Worm (Caenorhabditis elegans) whole organism, L3 larva: ENCODE results near the gene W04E12.7.

Experiments
- R02D3.7 ChIP-seq: fragments of 150-350 bp; optimal IDR thresholded peaks from 2 replicates; lab custom pipeline; 2014; ENCODE audit warnings: missing biosample characterization, missing genetic modification characterization
- ZK546.5 ChIP-seq: sonication (generic microtip); optimal IDR thresholded peaks from 2 replicates; lab custom pipeline; 2017; ENCODE audit warnings: missing biosample characterization, missing genetic modification characterization
- aly-2 ChIP-seq: fragments of 150-350 bp; optimal IDR thresholded peaks from 2 replicates; lab custom pipeline; 2014; ENCODE audit warnings: missing biosample characterization, missing genetic modification characterization
- ama-1 ChIP-seq: fragments of 150-350 bp; optimal IDR thresholded peaks from 2 replicates; lab custom pipeline; 2018
- ceh-16 ChIP-seq: sonication (generic microtip); optimal IDR thresholded peaks from 2 replicates; lab custom pipeline; 2017; ENCODE audit warnings: missing biosample characterization, missing genetic modification characterization
- ceh-28 ChIP-seq: fragments of 150-350 bp; optimal IDR thresholded peaks from 2 replicates; lab custom pipeline; 2014; ENCODE audit warnings: missing biosample characterization, missing genetic modification reagents, missing genetic modification characterization
- ceh-82 ChIP-seq: fragments of 150-350 bp; optimal IDR thresholded peaks from 2 replicates; lab custom pipeline; 2014; ENCODE audit warnings: missing biosample characterization, missing genetic modification characterization
- ceh-9 ChIP-seq: sonication (generic microtip); optimal IDR thresholded peaks from 2 replicates; lab custom pipeline; 2018; ENCODE audit warnings: missing biosample characterization, missing genetic modification characterization
- daf-12 ChIP-seq: fragments of 150-350 bp; optimal IDR thresholded peaks from 2 replicates; lab custom pipeline; 2014; ENCODE audit warnings: missing biosample characterization, missing genetic modification reagents, missing genetic modification characterization
- egl-5 ChIP-seq: fragments of 150-350 bp; optimal IDR thresholded peaks from 2 replicates; lab custom pipeline; 2017; ENCODE audit warnings: missing biosample characterization, missing genetic modification reagents, missing genetic modification characterization, inconsistent platforms
- elt-1 ChIP-seq: fragments of 150-350 bp; optimal IDR thresholded peaks from 2 replicates; lab custom pipeline; 2014; ENCODE audit warnings: missing biosample characterization, missing genetic modification characterization
- elt-3 ChIP-seq, 3 experiments: fragments of 150-350 bp in 1 of 3; sonication (generic microtip) in 2 of 3; optimal IDR thresholded peaks; 2 replicates in 2 of 3; 4 replicates in 1 of 3; lab custom pipeline; 2014 to 2017; ENCODE audit warnings: missing biosample characterization in 3 of 3, missing genetic modification characterization in 3 of 3
- eor-1 ChIP-seq, 2 experiments: fragments of 150-350 bp; optimal IDR thresholded peaks; 2 replicates each; lab custom pipeline; 2014 to 2018; ENCODE audit warnings: missing biosample characterization in 2 of 2, missing genetic modification characterization in 2 of 2
- fkh-10 ChIP-seq: sonication (generic microtip); optimal IDR thresholded peaks from 2 replicates; lab custom pipeline; 2017; ENCODE audit warnings: missing biosample characterization, missing genetic modification reagents, missing genetic modification characterization
- fos-1 ChIP-seq: fragments of 150-350 bp; optimal IDR thresholded peaks from 2 replicates; lab custom pipeline; 2014; ENCODE audit warnings: missing biosample characterization, missing genetic modification characterization
- hmg-11 ChIP-seq: sonication (generic microtip); optimal IDR thresholded peaks from 2 replicates; lab custom pipeline; 2016; ENCODE audit warnings: missing genetic modification characterization, missing compliant biosample characterization
- lin-15B ChIP-seq: fragments of 150-350 bp; optimal IDR thresholded peaks from 2 replicates; lab custom pipeline; 2014; ENCODE audit warnings: missing biosample characterization, missing genetic modification characterization
- lin-39 ChIP-seq: fragments of 150-350 bp; optimal IDR thresholded peaks from 2 replicates; lab custom pipeline; 2018; ENCODE audit warnings: missing biosample characterization, missing genetic modification reagents, missing genetic modification characterization
- lsy-12 ChIP-seq: sonication (generic microtip); optimal IDR thresholded peaks from 2 replicates; lab custom pipeline; 2016; ENCODE audit warnings: mild to moderate bottlenecking, missing genetic modification characterization, missing compliant biosample characterization
- mdl-1 ChIP-seq: fragments of 150-350 bp; optimal IDR thresholded peaks from 2 replicates; lab custom pipeline; 2014; ENCODE audit warnings: missing biosample characterization, missing genetic modification characterization
- nfya-1 ChIP-seq: sonication (generic microtip); optimal IDR thresholded peaks from 2 replicates; lab custom pipeline; 2017; ENCODE audit warnings: missing genetic modification characterization, mild to moderate bottlenecking, missing compliant biosample characterization, antibody characterized with exemption, moderate library complexity; ENCODE audit not compliant: insufficient read depth
- nhr-11 ChIP-seq: fragments of 150-350 bp; optimal IDR thresholded peaks from 2 replicates; lab custom pipeline; 2014; ENCODE audit warnings: missing biosample characterization, missing genetic modification characterization
- nhr-12 ChIP-seq: fragments of 150-350 bp; optimal IDR thresholded peaks from 2 replicates; lab custom pipeline; 2014; ENCODE audit warnings: missing biosample characterization, missing genetic modification characterization
- nhr-25 ChIP-seq: sonication (generic microtip); optimal IDR thresholded peaks from 2 replicates; lab custom pipeline; 2017; ENCODE audit warnings: missing biosample characterization, missing genetic modification characterization
- nhr-43 ChIP-seq: sonication (generic microtip); optimal IDR thresholded peaks from 2 replicates; lab custom pipeline; 2016; ENCODE audit warnings: mild to moderate bottlenecking, missing genetic modification characterization, missing compliant biosample characterization; ENCODE audit not compliant: poor library complexity, severe bottlenecking
- nhr-76 ChIP-seq: fragments of 150-350 bp; sonication (generic microtip); optimal IDR thresholded peaks from 5 replicates; lab custom pipeline; 2014; ENCODE audit warnings: missing biosample characterization, missing genetic modification characterization
- pha-4 ChIP-seq: fragments of 150-350 bp; optimal IDR thresholded peaks from 2 replicates; lab custom pipeline; 2014; ENCODE audit warnings: missing biosample characterization, missing genetic modification reagents, missing genetic modification characterization
- pqm-1 ChIP-seq: fragments of 150-350 bp; optimal IDR thresholded peaks from 2 replicates; lab custom pipeline; 2017; ENCODE audit warnings: missing biosample characterization, missing genetic modification characterization, inconsistent platforms
- sea-2 ChIP-seq: fragments of 150-350 bp; sonication (generic microtip); optimal IDR thresholded peaks from 4 replicates; lab custom pipeline; 2014; ENCODE audit warnings: missing biosample characterization, missing genetic modification reagents, missing genetic modification characterization
- snpc-4 ChIP-seq: fragments of 150-350 bp; optimal IDR thresholded peaks from 2 replicates; lab custom pipeline; 2014; ENCODE audit warnings: missing biosample characterization, missing genetic modification characterization
- tbx-2 ChIP-seq: sonication (generic microtip); optimal IDR thresholded peaks from 2 replicates; lab custom pipeline; 2016; ENCODE audit warnings: mild to moderate bottlenecking, missing genetic modification characterization, missing compliant biosample characterization
- unc-39 ChIP-seq: sonication (generic microtip); optimal IDR thresholded peaks from 4 replicates; lab custom pipeline; 2017; ENCODE audit warnings: missing biosample characterization, missing genetic modification characterization
- unc-62 ChIP-seq: fragments of 150-350 bp; sonication (generic microtip); optimal IDR thresholded peaks from 4 replicates; lab custom pipeline; 2014; ENCODE audit warnings: missing biosample characterization, missing genetic modification reagents, missing genetic modification characterization
- zag-1 ChIP-seq: fragments of 150-350 bp; optimal IDR thresholded peaks from 2 replicates; lab custom pipeline; 2014; ENCODE audit warnings: missing biosample characterization, missing genetic modification characterization
- ztf-11 ChIP-seq: fragments of 150-350 bp; optimal IDR thresholded peaks from 2 replicates; lab custom pipeline; 2014; ENCODE audit warnings: missing biosample characterization, missing genetic modification characterization
- ztf-4 ChIP-seq: fragments of 150-350 bp; optimal IDR thresholded peaks from 2 replicates; lab custom pipeline; 2014; ENCODE audit warnings: missing biosample characterization, missing genetic modification characterization

W04E12.7 gene

DNA sequence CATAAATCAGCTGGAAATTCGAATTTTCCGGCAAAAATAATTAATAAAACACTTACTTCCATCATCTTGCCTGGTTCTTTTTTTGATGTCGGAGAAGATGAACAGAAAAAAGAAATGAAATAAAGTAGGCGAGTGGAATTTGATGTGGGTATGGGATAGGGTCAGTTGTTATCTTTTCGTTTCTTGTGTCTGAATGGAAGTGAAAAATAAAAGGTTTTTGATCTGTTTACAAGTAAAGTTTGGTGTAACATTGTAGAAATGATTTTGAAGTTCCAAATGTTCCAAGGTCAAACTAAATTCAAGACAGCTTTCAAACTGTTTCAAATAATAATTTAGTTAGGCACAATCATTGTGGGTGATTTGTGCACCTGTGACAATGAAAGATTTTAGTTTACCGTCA is at the start of gene W04E12.7:
W04E12.7 (minus strand) TSS at position 101 of the 400 bp plus-strand sequence.
- TF ChIP-seq ztf-4 (tag; lab: Kevin White, UChicago) (no peak), ceh-9 (tag; lab: Kevin White, UChicago) (no peak), elt-3 (tag; optimal IDR thresholded peaks at IDR 0.05; lab: Kevin White, UChicago) (no peak), ztf-11 (no peak), lsy-12 (tag; lab: Kevin White, UChicago) (no peak), pqm-1 (tag; lab: Kevin White, UChicago) (no peak), sea-2 (GFP tag; lab: Kevin White, UChicago) (no peak), fkh-10 (GFP tag; lab: Kevin White, UChicago) (no peak), zag-1 (tag; lab: Kevin White, UChicago) (no peak), lin-39 (tag; lab: Kevin White, UChicago) (no peak), ceh-28 (no peak), daf-12 (tag; lab: Kevin White, UChicago) (no peak), snpc-4 (no peak), ZK546.5 (tag; lab: Kevin White, UChicago) (no peak), nhr-25 (no peak)

DNA sequence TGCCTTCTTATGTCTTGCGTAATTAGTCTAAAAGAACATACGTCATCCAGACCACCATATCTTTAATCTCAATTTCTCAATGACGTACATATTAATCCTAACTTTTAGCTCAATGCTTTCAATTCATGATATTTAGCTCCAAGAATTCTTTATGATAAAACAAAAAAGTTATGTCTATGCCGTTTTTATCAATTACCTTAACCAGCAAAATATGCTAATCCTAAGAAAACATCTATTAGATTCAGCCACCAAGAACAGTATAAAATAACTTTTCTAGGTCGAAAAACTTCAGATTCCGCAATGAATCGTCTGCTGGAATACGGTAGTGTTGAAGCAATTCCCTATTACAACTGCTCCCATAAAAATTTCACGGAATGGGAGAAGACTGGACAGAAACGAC is 46.5 kb upstream of the W04E12.7 start, which contains the start of gene srt-45:
srt-45 (plus strand) TSS at position 301 of the 400 bp plus-strand sequence.
- no peak for TF ChIP-seq mdl-1
- no peak for TF ChIP-seq elt-1 (tag; lab: Kevin White, UChicago)
- TF ChIP-seq fkh-10 (GFP tag; lab: Kevin White, UChicago), result no peak
- TF ChIP-seq unc-39, result no peak
- TF ChIP-seq nhr-25, result no peak
- TF ChIP-seq hmg-11 (tag; lab: Kevin White, UChicago), result no peak
- TF ChIP-seq unc-62 (GFP tag; lab: Kevin White, UChicago), result no peak
- TF ChIP-seq ceh-82 (tag; lab: Kevin White, UChicago), result no peak
- no peak for TF ChIP-seq egl-5 (tag; lab: Kevin White, UChicago)

DNA sequence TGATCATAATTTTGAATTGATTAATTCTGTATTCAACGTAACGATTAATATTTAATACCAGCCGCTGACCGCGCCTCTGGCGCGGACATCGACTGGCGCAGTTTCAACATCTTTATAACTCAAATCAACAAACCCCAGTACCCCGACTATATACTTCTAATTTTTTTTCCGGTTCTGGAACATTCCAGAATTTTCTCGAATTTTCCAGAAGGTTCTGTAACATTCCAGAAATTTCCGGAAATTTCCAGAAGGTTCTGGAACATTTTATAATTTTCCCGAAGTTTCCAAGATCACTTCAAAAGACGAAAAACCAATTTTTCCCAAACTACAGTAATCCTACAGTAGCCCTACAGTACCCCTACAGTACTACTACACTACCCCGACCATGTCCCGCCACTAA is 41.9 kb upstream of the W04E12.7 start:
- TF ChIP-seq nhr-43 (no peak), fos-1 (tag; lab: Kevin White, UChicago) (no peak), zag-1 (tag; lab: Kevin White, UChicago) (no peak), sea-2 (GFP tag; lab: Kevin White, UChicago) (no peak), ama-1 (lab: Kevin White, UChicago) (no peak), nfya-1 (tag; lab: Kevin White, UChicago) (no peak), lsy-12 (tag; lab: Kevin White, UChicago) (no peak), tbx-2 (no peak), eor-1 (tag; optimal IDR thresholded peaks at IDR 0.05; lab: Kevin White, UChicago) (no peak), lin-39 (tag; lab: Kevin White, UChicago) (no peak), hmg-11 (tag; lab: Kevin White, UChicago) (no peak)

DNA sequence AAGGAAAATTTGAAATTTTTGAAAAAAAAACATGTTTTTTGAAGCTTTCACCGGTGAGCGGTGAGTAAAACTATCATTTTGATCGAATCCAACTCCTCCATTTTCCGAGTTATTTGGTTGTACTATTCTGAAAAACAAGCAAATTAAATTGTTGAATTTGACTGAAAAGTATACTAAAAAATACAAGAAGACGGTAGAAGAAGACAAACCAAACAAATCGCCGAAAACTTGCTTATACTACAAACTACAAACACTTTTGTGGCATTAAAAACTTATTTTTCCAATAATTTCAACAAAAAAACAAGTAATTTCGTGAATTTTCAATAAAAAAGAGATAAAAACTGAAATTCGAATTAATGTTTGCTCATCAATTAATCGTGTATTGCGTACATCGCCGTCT is 41.2 kb upstream of the W04E12.7 start, which contains the start of gene fbxa-194:
fbxa-194 (minus strand) TSS at position 101 of the 400 bp plus-strand sequence.
- TF ChIP-seq ceh-28 (no peak), unc-39 (no peak), elt-1 (tag; lab: Kevin White, UChicago) (no peak), snpc-4 (no peak), R02D3.7 (tag; lab: Kevin White, UChicago) (no peak), eor-1 (tag; optimal IDR thresholded peaks at IDR 0.05; lab: Kevin White, UChicago) (no peak), ama-1 (lab: Kevin White, UChicago) (no peak), fos-1 (tag; lab: Kevin White, UChicago) (no peak), zag-1 (tag; lab: Kevin White, UChicago) (no peak), nhr-76 (no peak), elt-3 (tag; optimal IDR thresholded peaks at IDR 0.05; lab: Kevin White, UChicago) (no peak), ztf-4 (tag; lab: Kevin White, UChicago) (no peak), nhr-12 (tag; lab: Kevin White, UChicago) (no peak), ceh-82 (tag; lab: Kevin White, UChicago) (no peak), pqm-1 (tag; lab: Kevin White, UChicago) (no peak), ceh-16 (no peak), tbx-2 (no peak), aly-2 (tag; lab: Kevin White, UChicago) (no peak), lin-15B (no peak)
- TF ChIP-seq, all 47 proteins: peak for 0

DNA sequence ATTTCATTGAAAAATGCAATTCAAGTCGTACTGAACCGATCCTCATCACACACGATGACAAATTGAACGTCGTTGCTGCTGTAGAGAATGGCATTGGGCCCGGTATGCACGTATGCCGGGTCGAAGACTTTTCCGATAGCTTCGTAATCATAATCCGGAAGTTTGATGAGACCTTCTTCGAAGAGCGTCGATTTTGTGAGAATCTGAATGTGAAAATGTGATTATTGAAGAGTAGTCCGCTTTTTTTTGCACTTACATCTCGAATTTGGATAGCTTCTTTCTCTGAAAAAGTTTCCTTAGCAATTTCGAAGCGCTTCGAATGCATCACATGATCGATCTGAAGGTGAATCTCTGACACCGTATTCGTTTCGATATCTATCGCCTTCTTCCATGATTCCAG is 39.9 kb upstream of the W04E12.7 start, which contains the start of gene fbxa-118:
fbxa-118 (minus strand) TSS at position 101 of the 400 bp plus-strand sequence.
- no peak for TF ChIP-seq lin-39 (tag; lab: Kevin White, UChicago)
- TF ChIP-seq nhr-76, result no peak
- TF ChIP-seq hmg-11 (tag; lab: Kevin White, UChicago), result no peak
- no peak for TF ChIP-seq sea-2 (GFP tag; lab: Kevin White, UChicago)
- no peak for TF ChIP-seq nhr-11 (tag; lab: Kevin White, UChicago)
- TF ChIP-seq ceh-9 (tag; lab: Kevin White, UChicago), result no peak
- TF ChIP-seq elt-3 (tag; optimal IDR thresholded peaks at IDR 0.05; lab: Kevin White, UChicago), result no peak
- TF ChIP-seq eor-1 (tag; optimal IDR thresholded peaks at IDR 0.05; lab: Kevin White, UChicago), result no peak
- TF ChIP-seq ztf-4 (tag; lab: Kevin White, UChicago), result no peak
- TF ChIP-seq pqm-1 (tag; lab: Kevin White, UChicago), result no peak
- no peak for TF ChIP-seq elt-1 (tag; lab: Kevin White, UChicago)
- TF ChIP-seq pha-4 (tag; lab: Kevin White, UChicago), result no peak
